Fruit fly (Drosophila melanogaster) whole organism, prepupa: ENCODE results near the gene Alp13.
A peak's percentile ranks its signal among the peaks of the same experiment; 100 is the strongest.

ENCODE experiments used
- Blimp-1 ChIP-seq: fragments of 200-800 bp; sonication (Bioruptor generic); optimal IDR thresholded peaks from 3 replicates; lab custom pipeline; 2017; ENCODE audit warnings: missing biosample characterization, missing genetic modification characterization, mild to moderate bottlenecking, moderate library complexity, missing genetic modification reagents
- CG10631 ChIP-seq: fragments of 200-800 bp; sonication (Bioruptor generic); optimal IDR thresholded peaks from 2 replicates; lab custom pipeline; 2016; ENCODE audit warnings: missing biosample characterization, missing genetic modification characterization
- CG10669 ChIP-seq: fragments of 200-800 bp; sonication (Bioruptor generic); optimal IDR thresholded peaks from 3 replicates; lab custom pipeline; 2018; ENCODE audit warnings: missing biosample characterization, mild to moderate bottlenecking, missing genetic modification characterization, moderate library complexity
- CG11294 ChIP-seq: fragments of 200-800 bp; sonication (Bioruptor generic); IDR thresholded peaks from 2 replicates; pipeline ENCODE4 v1.3.6; 2022; ENCODE audit warnings: missing biosample characterization, missing genetic modification characterization
- CG11762 ChIP-seq: fragments of 200-800 bp; sonication (Bioruptor generic); optimal IDR thresholded peaks from 3 replicates; lab custom pipeline; 2016; ENCODE audit warnings: missing biosample characterization, missing genetic modification characterization; ENCODE audit not compliant: insufficient read depth
- CG15336 ChIP-seq: fragments of 200-800 bp; sonication (Bioruptor generic); IDR thresholded peaks from 2 replicates; pipeline ENCODE4 v1.3.6; 2022; ENCODE audit warnings: missing biosample characterization, missing genetic modification characterization
- CG16779 ChIP-seq: fragments of 200-800 bp; sonication (Bioruptor generic); optimal IDR thresholded peaks from 3 replicates; lab custom pipeline; 2017; ENCODE audit warnings: missing biosample characterization, mild to moderate bottlenecking, missing genetic modification characterization
- CG3032 ChIP-seq: fragments of 200-800 bp; optimal IDR thresholded peaks from 2 replicates; lab custom pipeline; 2019; ENCODE audit warnings: missing biosample characterization, mild to moderate bottlenecking, missing genetic modification characterization, moderate library complexity
- CG31627 ChIP-seq: fragments of 200-800 bp; sonication (Bioruptor generic); optimal IDR thresholded peaks from 3 replicates; lab custom pipeline; 2016; ENCODE audit warnings: missing biosample characterization, missing genetic modification characterization
- CG32006 ChIP-seq: fragments of 200-800 bp; sonication (Bioruptor generic); optimal IDR thresholded peaks from 3 replicates; lab custom pipeline; 2017; ENCODE audit warnings: missing biosample characterization, mild to moderate bottlenecking, missing genetic modification characterization
- CG34406 ChIP-seq: fragments of 200-800 bp; sonication (Bioruptor generic); optimal IDR thresholded peaks from 3 replicates; lab custom pipeline; 2016; ENCODE audit warnings: missing biosample characterization, missing genetic modification characterization
- CG3919 ChIP-seq: fragments of 200-800 bp; sonication (Bioruptor generic); optimal IDR thresholded peaks from 3 replicates; lab custom pipeline; 2016; ENCODE audit warnings: missing biosample characterization, missing genetic modification characterization
- CG4318 ChIP-seq: fragments of 200-800 bp; sonication (Bioruptor generic); optimal IDR thresholded peaks from 3 replicates; lab custom pipeline; 2017; ENCODE audit warnings: missing biosample characterization, mild to moderate bottlenecking, missing genetic modification characterization
- CG6276 ChIP-seq: fragments of 200-800 bp; sonication (Bioruptor generic); optimal IDR thresholded peaks from 2 replicates; lab custom pipeline; 2017; ENCODE audit warnings: missing biosample characterization, mild to moderate bottlenecking, missing genetic modification characterization
- CG6808 ChIP-seq: fragments of 200-800 bp; sonication (Bioruptor generic); optimal IDR thresholded peaks from 3 replicates; lab custom pipeline; 2017; ENCODE audit warnings: missing biosample characterization, missing genetic modification characterization, mild to moderate bottlenecking, moderate library complexity, missing genetic modification reagents
- CG6854 ChIP-seq: fragments of 200-800 bp; sonication (Bioruptor generic); optimal IDR thresholded peaks from 2 replicates; lab custom pipeline; 2017; ENCODE audit warnings: missing biosample characterization, mild to moderate bottlenecking, missing genetic modification characterization
- CG8119 ChIP-seq: fragments of 200-800 bp; sonication (Bioruptor generic); IDR thresholded peaks from 3 replicates; pipeline ENCODE4 v1.3.6; 2022; ENCODE audit warnings: missing biosample characterization, missing genetic modification characterization
- CG8319 ChIP-seq: fragments of 200-800 bp; sonication (Bioruptor generic); optimal IDR thresholded peaks from 3 replicates; lab custom pipeline; 2016; ENCODE audit warnings: missing biosample characterization, missing genetic modification characterization
- CG9139 ChIP-seq: fragments of 200-800 bp; sonication (Bioruptor generic); optimal IDR thresholded peaks from 3 replicates; lab custom pipeline; 2017; ENCODE audit warnings: missing biosample characterization, mild to moderate bottlenecking, missing genetic modification characterization
- Eip75B ChIP-seq: fragments of 200-800 bp; sonication (Bioruptor generic); optimal IDR thresholded peaks from 3 replicates; lab custom pipeline; 2016; ENCODE audit warnings: missing biosample characterization, missing genetic modification characterization
- Eip78C ChIP-seq: fragments of 200-800 bp; sonication (Bioruptor generic); peaks from one replicate; lab custom pipeline; 2016; ENCODE audit warnings: missing biosample characterization, missing genetic modification characterization
- Eip93F ChIP-seq: fragments of 200-800 bp; sonication (Bioruptor generic); optimal IDR thresholded peaks from 2 replicates; lab custom pipeline; 2016; ENCODE audit warnings: missing biosample characterization, mild to moderate bottlenecking, missing genetic modification characterization
- Ets21C ChIP-seq: fragments of 200-800 bp; sonication (Bioruptor generic); optimal IDR thresholded peaks from 3 replicates; lab custom pipeline; 2016; ENCODE audit warnings: missing biosample characterization, missing genetic modification characterization
- Ets96B ChIP-seq: fragments of 200-800 bp; optimal IDR thresholded peaks from 2 replicates; lab custom pipeline; 2019; ENCODE audit warnings: missing biosample characterization, mild to moderate bottlenecking, missing genetic modification characterization, moderate library complexity
- Gug ChIP-seq: fragments of 200-800 bp; sonication (Bioruptor generic); IDR thresholded peaks from 2 replicates; pipeline ENCODE4 v1.3.6; 2022; ENCODE audit warnings: missing biosample characterization, missing genetic modification characterization
- Hr39 ChIP-seq: fragments of 200-800 bp; sonication (Bioruptor generic); optimal IDR thresholded peaks from 2 replicates; lab custom pipeline; 2016; ENCODE audit warnings: missing biosample characterization, missing genetic modification characterization
- Hr4 ChIP-seq: fragments of 200-800 bp; sonication (Bioruptor generic); optimal IDR thresholded peaks from 3 replicates; lab custom pipeline; 2016; ENCODE audit warnings: missing biosample characterization, missing genetic modification characterization
- Lpt ChIP-seq: fragments of 200-800 bp; sonication (Bioruptor generic); optimal IDR thresholded peaks from 3 replicates; lab custom pipeline; 2016; ENCODE audit warnings: missing biosample characterization, missing genetic modification characterization
- Sox102F ChIP-seq: fragments of 200-800 bp; sonication (Bioruptor generic); optimal IDR thresholded peaks from 2 replicates; lab custom pipeline; 2016; ENCODE audit warnings: missing biosample characterization, mild to moderate bottlenecking, missing genetic modification characterization
- Sox14 ChIP-seq: fragments of 200-800 bp; sonication (Bioruptor generic); optimal IDR thresholded peaks from 3 replicates; lab custom pipeline; 2016; ENCODE audit warnings: missing biosample characterization, missing genetic modification characterization
- Sox15 ChIP-seq: fragments of 200-800 bp; sonication (Bioruptor generic); optimal IDR thresholded peaks from 3 replicates; lab custom pipeline; 2016; ENCODE audit warnings: missing biosample characterization, missing genetic modification characterization
- achi ChIP-seq: fragments of 200-800 bp; sonication (Bioruptor generic); optimal IDR thresholded peaks from 3 replicates; lab custom pipeline; 2016; ENCODE audit warnings: missing biosample characterization, missing genetic modification characterization
- acj6 ChIP-seq: fragments of 200-800 bp; sonication (Bioruptor generic); optimal IDR thresholded peaks from 3 replicates; lab custom pipeline; 2016; ENCODE audit warnings: missing biosample characterization, missing genetic modification characterization
- cyc ChIP-seq: fragments of 200-800 bp; sonication (Bioruptor generic); optimal IDR thresholded peaks from 3 replicates; lab custom pipeline; 2016; ENCODE audit warnings: missing biosample characterization, missing genetic modification characterization
- dac ChIP-seq: fragments of 200-800 bp; sonication (Bioruptor generic); optimal IDR thresholded peaks from 2 replicates; lab custom pipeline; 2017; ENCODE audit warnings: missing biosample characterization, mild to moderate bottlenecking, missing genetic modification characterization
- dsx ChIP-seq: fragments of 200-800 bp; optimal IDR thresholded peaks from 3 replicates; lab custom pipeline; 2019; ENCODE audit warnings: missing biosample characterization, mild to moderate bottlenecking, missing genetic modification characterization, moderate library complexity; ENCODE audit not compliant: poor library complexity, severe bottlenecking
- esn ChIP-seq: fragments of 200-800 bp; sonication (Bioruptor generic); optimal IDR thresholded peaks from 2 replicates; lab custom pipeline; 2016; ENCODE audit warnings: missing biosample characterization, mild to moderate bottlenecking, missing genetic modification characterization, moderate library complexity
- fd59A ChIP-seq: fragments of 200-800 bp; sonication (Bioruptor generic); optimal IDR thresholded peaks from 2 replicates; lab custom pipeline; 2017; ENCODE audit warnings: missing biosample characterization, mild to moderate bottlenecking, missing genetic modification characterization, missing genetic modification reagents
- fd85E ChIP-seq: fragments of 200-800 bp; sonication (Bioruptor generic); optimal IDR thresholded peaks from 3 replicates; lab custom pipeline; 2016; ENCODE audit warnings: missing biosample characterization, missing genetic modification characterization
- fkh ChIP-seq: fragments of 200-800 bp; sonication (Bioruptor generic); optimal IDR thresholded peaks from 3 replicates; lab custom pipeline; 2017; ENCODE audit warnings: missing biosample characterization, mild to moderate bottlenecking, missing genetic modification characterization, moderate library complexity
- lz ChIP-seq: fragments of 200-800 bp; sonication (Bioruptor generic); optimal IDR thresholded peaks from 3 replicates; lab custom pipeline; 2016; ENCODE audit warnings: missing biosample characterization, missing genetic modification characterization
- ss ChIP-seq, 2 experiments: fragments of 200-800 bp; sonication (Bioruptor generic); optimal IDR thresholded peaks; 2 replicates in 1 of 2; 3 replicates in 1 of 2; lab custom pipeline; 2017 to 2018; ENCODE audit warnings: mild to moderate bottlenecking in 2 of 2, missing biosample characterization in 2 of 2, missing genetic modification characterization in 2 of 2, moderate library complexity in 1 of 2
- topi ChIP-seq: fragments of 200-800 bp; sonication (Bioruptor generic); optimal IDR thresholded peaks from 3 replicates; lab custom pipeline; 2016; ENCODE audit warnings: missing biosample characterization, missing genetic modification characterization

Alp13 gene

DNA sequence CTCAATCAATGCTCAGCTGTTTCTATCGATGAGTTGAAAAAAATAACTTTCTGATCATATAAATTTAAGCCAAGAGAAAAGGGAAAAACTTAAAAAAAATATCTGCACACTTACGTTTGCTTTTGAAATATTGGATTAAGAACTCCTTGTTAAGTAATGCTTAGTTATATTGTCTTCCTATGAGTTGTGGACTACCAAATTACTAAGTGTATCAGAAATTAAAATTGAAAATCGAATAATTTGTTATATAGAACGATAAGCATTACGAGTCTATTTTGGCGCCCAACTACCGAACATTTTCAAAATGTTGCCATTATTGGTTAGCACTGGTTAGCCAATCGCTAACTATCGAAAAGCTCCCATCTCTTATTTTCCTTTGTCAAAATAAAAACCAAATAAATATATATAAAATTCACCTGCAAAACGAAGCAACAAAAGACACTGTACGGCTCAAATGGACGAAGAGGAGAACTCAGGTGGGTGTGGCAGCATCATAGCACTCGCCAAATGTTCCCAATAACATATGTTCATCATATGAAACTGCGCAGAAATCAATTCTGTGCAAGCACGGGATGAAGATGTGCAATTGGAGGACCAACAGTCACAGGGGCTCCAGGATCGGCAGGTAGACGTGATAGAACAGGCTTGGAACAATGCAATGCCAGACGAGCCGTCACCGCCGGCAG is 26.2 kb downstream of the Alp13 start, which contains the start of gene ohgt:
TSS of gene ohgt (plus strand) at position 358 of the 686 bp plus-strand sequence.
- TF ChIP-seq fd85E (GFP tag; lab: Kevin White, UChicago) (no peak), Hr39 (GFP tag; lab: Kevin White, UChicago) (peak; percentile 41), CG6808 (peak; percentile 98), CG10669 (GFP tag; lab: Kevin White, UChicago) (peak; percentile 33), CG3032 (peak; percentile 44), CG6276 (no peak), dsx (GFP tag; lab: Kevin White, UChicago) (peak; percentile 21), topi (peak; percentile 29), achi (GFP tag; lab: Kevin White, UChicago) (peak; percentile 41), fd59A (GFP tag; lab: Kevin White, UChicago) (peak; percentile 3), CG15336 (GFP tag; lab: Robert Waterston, UW) (0 out of 2 replicates have a peak, but pooled peaks have one; percentile 38), ss (GFP tag; optimal IDR thresholded peaks at IDR 0.05; lab: Kevin White, UChicago) (no peak), CG16779 (tag; lab: Kevin White, UChicago) (no peak), cyc (peak; percentile 32), Hr4 (GFP tag; lab: Kevin White, UChicago) (peak; percentile 59), CG10631 (peak; percentile 31), lz (peak; percentile 25), CG8119 (GFP tag; lab: Robert Waterston, UW) (no peak; the same call in 2 of the 3 replicates), Eip78C (peak; percentile 84), CG9139 (GFP tag; lab: Kevin White, UChicago) (no peak), fkh (GFP tag; lab: Kevin White, UChicago) (peak; percentile 24), CG31627 (GFP tag; lab: Kevin White, UChicago) (peak; percentile 26), Sox14 (GFP tag; lab: Kevin White, UChicago) (peak; percentile 73), acj6 (GFP tag; lab: Kevin White, UChicago) (peak; percentile 43), esn (peak; percentile 49), CG34406 (GFP tag; lab: Kevin White, UChicago) (peak; percentile 33)

DNA sequence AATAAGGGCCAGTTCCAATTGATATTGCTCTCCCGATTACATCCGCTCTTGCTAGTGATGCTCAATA is 26.6 kb downstream of the Alp13 start, which contains the start of gene CG12811:
TSS of gene CG12811 (minus strand) at position 23 of the 67 bp plus-strand sequence.
- TF ChIP-seq CG3919 (GFP tag; lab: Kevin White, UChicago) (no peak), Sox102F (GFP tag; lab: Kevin White, UChicago) (no peak), CG11294 (no peak), Eip78C (no peak), Ets21C (GFP tag; lab: Kevin White, UChicago) (no peak), Eip93F (GFP tag; lab: Kevin White, UChicago) (no peak), CG4318 (GFP tag; lab: Kevin White, UChicago) (no peak), CG11762 (no peak), CG31627 (GFP tag; lab: Kevin White, UChicago) (no peak)
- TF ChIP-seq, all 60 proteins: peak for 0

DNA sequence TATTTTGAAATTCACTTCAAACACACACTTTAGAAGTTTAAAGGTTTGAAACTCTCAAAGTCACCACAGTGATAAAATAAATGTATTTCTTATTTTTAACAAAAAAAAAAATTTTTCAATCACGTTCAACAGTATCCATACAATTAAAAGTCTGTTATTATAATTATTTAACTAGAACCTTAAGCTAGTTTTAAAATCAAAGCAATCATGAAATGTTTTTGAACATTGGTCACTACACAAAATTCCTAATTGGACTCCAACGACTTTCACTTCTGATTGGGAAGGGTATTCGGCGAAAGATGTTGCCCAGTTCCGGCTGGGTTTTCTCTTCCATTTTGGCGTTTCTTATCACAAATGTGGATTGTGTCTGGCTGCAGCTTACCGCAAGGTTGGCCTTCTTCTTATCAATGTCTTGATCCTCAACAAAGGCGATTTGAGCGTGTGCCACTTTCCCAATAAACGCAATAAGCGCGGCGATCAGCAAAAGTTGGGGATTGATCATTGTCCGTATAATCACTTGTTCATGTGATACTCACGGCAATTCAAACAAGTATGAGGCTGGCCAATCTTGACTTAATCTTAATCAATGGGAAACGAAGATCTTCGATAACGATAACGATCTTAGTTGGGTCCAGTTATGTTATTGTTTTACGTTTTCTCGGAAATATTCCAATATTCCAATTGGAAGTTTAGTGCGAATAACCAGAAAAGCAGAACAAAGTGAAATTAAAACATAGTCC is 27.0 kb downstream of the Alp13 start:
- peak; percentile 64 for TF ChIP-seq Ets21C (GFP tag; lab: Kevin White, UChicago)
- peak; percentile 75 for TF ChIP-seq lz
- peak; percentile 41 for TF ChIP-seq Ets96B
- peak; percentile 5 for TF ChIP-seq dac (GFP tag; lab: Kevin White, UChicago)
- TF ChIP-seq esn: peak; percentile 85
- no peak for TF ChIP-seq CG15336 (GFP tag; lab: Robert Waterston, UW)
- TF ChIP-seq CG8319: peak; percentile 59
- TF ChIP-seq Hr39 (GFP tag; lab: Kevin White, UChicago): peak; percentile 65
- TF ChIP-seq CG32006 (GFP tag; lab: Kevin White, UChicago): peak; percentile 87
- peak; percentile 77 for TF ChIP-seq Hr4 (GFP tag; lab: Kevin White, UChicago)
- peak; percentile 51 for TF ChIP-seq Eip93F (GFP tag; lab: Kevin White, UChicago)
- peak; percentile 64 for TF ChIP-seq CG3919 (GFP tag; lab: Kevin White, UChicago)
- no peak for TF ChIP-seq CG6276
- TF ChIP-seq Sox15 (GFP tag; lab: Kevin White, UChicago): peak; percentile 57
- peak; percentile 17 for TF ChIP-seq CG6854
- TF ChIP-seq Gug (GFP tag; lab: Robert Waterston, UW): no peak
- peak; percentile 47 for TF ChIP-seq cyc
- TF ChIP-seq CG10669 (GFP tag; lab: Kevin White, UChicago): peak; percentile 57
- TF ChIP-seq fd59A (GFP tag; lab: Kevin White, UChicago): peak; percentile 28
- TF ChIP-seq CG4318 (GFP tag; lab: Kevin White, UChicago): no peak
- TF ChIP-seq Eip75B (GFP tag; lab: Kevin White, UChicago): peak; percentile 59
- TF ChIP-seq Sox102F (GFP tag; lab: Kevin White, UChicago): peak; percentile 83
- no peak for TF ChIP-seq CG11294
- TF ChIP-seq topi: peak; percentile 77
- peak; percentile 93 for TF ChIP-seq Eip78C
- peak; percentile 47 for TF ChIP-seq Blimp-1
- TF ChIP-seq Lpt (GFP tag; lab: Kevin White, UChicago): peak; percentile 34
